Fruit fly (Drosophila melanogaster) whole organism: ENCODE data around the gene CG32276.

Experiments used
- CG8478 ChIP-seq: fragments of >200 bp; optimal IDR thresholded peaks from 2 replicates; lab custom pipeline; 2018; ENCODE audit warnings: inconsistent platforms
- Dll ChIP-seq: fragments of >200 bp; optimal IDR thresholded peaks from 2 replicates; lab custom pipeline; 2017
- EcR ChIP-seq, 2 experiments: fragments of >200 bp; optimal IDR thresholded peaks; 2 replicates each; lab custom pipeline; 2017; ENCODE audit warnings: missing biosample characterization in 2 of 2, missing genetic modification characterization in 2 of 2, missing genetic modification reagents in 2 of 2
- pan ChIP-seq: fragments of >200 bp; optimal IDR thresholded peaks from 2 replicates; lab custom pipeline; 2017
- psq ChIP-seq: fragments of >200 bp; optimal IDR thresholded peaks from 2 replicates; lab custom pipeline; 2017
- usp ChIP-seq: fragments of >200 bp; optimal IDR thresholded peaks from 2 replicates; lab custom pipeline; 2017; ENCODE audit warnings: missing biosample characterization, missing genetic modification characterization, mixed read lengths

CG32276 gene

dm6 chr3L:3206263-3206662, 7.4 kb upstream of the CG32276 start, which contains the start of gene CG33160:
Gene CG33160 (minus strand): TSS chr3L:3206363.
- no peak for TF ChIP-seq usp (GFP tag; lab: Kevin White, UChicago)
- TF ChIP-seq Dll = no peak
- TF ChIP-seq CG8478 (lab: Kevin White, UChicago) = no peak
- TF ChIP-seq EcR (GFP tag; optimal IDR thresholded peaks at IDR 0.05; lab: Kevin White, UChicago) = no peak
- TF ChIP-seq pan (lab: Kevin White, UChicago) = no peak
- TF ChIP-seq psq (lab: Kevin White, UChicago) = no peak

dm6 chr3L:3205349-3205748, 6.5 kb upstream of the CG32276 start, which contains the start of gene CG32277:
Gene CG32277 (minus strand): TSS chr3L:3205449.
- no peak for TF ChIP-seq pan (lab: Kevin White, UChicago)
- no peak for TF ChIP-seq EcR (GFP tag; optimal IDR thresholded peaks at IDR 0.05; lab: Kevin White, UChicago)
- TF ChIP-seq CG8478 (lab: Kevin White, UChicago) = no peak
- no peak for TF ChIP-seq Dll
- no peak for TF ChIP-seq psq (lab: Kevin White, UChicago)

dm6 chr3L:3204348-3204747, 5.5 kb upstream of the CG32276 start, which contains the start of gene CG33159:
Gene CG33159 (minus strand): TSS chr3L:3204448.
- TF ChIP-seq usp (GFP tag; lab: Kevin White, UChicago) (no peak), pan (lab: Kevin White, UChicago) (no peak), psq (lab: Kevin White, UChicago) (no peak), CG8478 (lab: Kevin White, UChicago) (no peak), EcR (GFP tag; optimal IDR thresholded peaks at IDR 0.05; lab: Kevin White, UChicago) (no peak), Dll (no peak)

dm6 chr3L:3203062-3203461, 4.2 kb upstream of the CG32276 start, which contains the start of gene CG32271:
Gene CG32271 (minus strand): TSS chr3L:3203162.
- TF ChIP-seq CG8478 (lab: Kevin White, UChicago) (no peak), usp (GFP tag; lab: Kevin White, UChicago) (no peak), pan (lab: Kevin White, UChicago) (no peak), Dll (no peak), psq (lab: Kevin White, UChicago) (no peak), EcR (GFP tag; optimal IDR thresholded peaks at IDR 0.05; lab: Kevin White, UChicago) (no peak)

dm6 chr3L:3197464-3197863, 1.4 kb downstream of the CG32276 start, which contains the start of gene CG14966:
Gene CG14966 (minus strand): TSS chr3L:3197631.
- TF ChIP-seq pan (lab: Kevin White, UChicago) = no peak

- TF ChIP-seq usp (GFP tag; lab: Kevin White, UChicago) (no peak), psq (lab: Kevin White, UChicago) (no peak), Dll (no peak), pan (lab: Kevin White, UChicago) (no peak), EcR (GFP tag; optimal IDR thresholded peaks at IDR 0.05; lab: Kevin White, UChicago) (no peak), CG8478 (lab: Kevin White, UChicago) (no peak)
These were observed 4.8 kb downstream of the CG32276 start for dm6 chr3L:3194059-3194458.

- TF ChIP-seq pan (lab: Kevin White, UChicago) = no peak
- no peak for TF ChIP-seq EcR (GFP tag; optimal IDR thresholded peaks at IDR 0.05; lab: Kevin White, UChicago)
- TF ChIP-seq Dll = no peak
- no peak for TF ChIP-seq psq (lab: Kevin White, UChicago)
- TF ChIP-seq usp (GFP tag; lab: Kevin White, UChicago) = no peak
- TF ChIP-seq CG8478 (lab: Kevin White, UChicago) = no peak
These were observed 5.9 kb downstream of the CG32276 start, which contains the start of gene Hsp83 for dm6 chr3L:3192912-3193311. Gene Hsp83 (plus strand): TSS chr3L:3192969.

- TF ChIP-seq pan (lab: Kevin White, UChicago) (no peak), psq (lab: Kevin White, UChicago) (no peak), Dll (no peak), EcR (GFP tag; optimal IDR thresholded peaks at IDR 0.05; lab: Kevin White, UChicago) (no peak), usp (GFP tag; lab: Kevin White, UChicago) (no peak), CG8478 (lab: Kevin White, UChicago) (no peak)
These were observed 6.4 kb downstream of the CG32276 start, which contains the start of gene CG14965 for dm6 chr3L:3192333-3192894. Gene CG14965 (minus strand): TSS chr3L:3192491.

- TF ChIP-seq Dll (no peak), pan (lab: Kevin White, UChicago) (no peak), CG8478 (lab: Kevin White, UChicago) (no peak), usp (GFP tag; lab: Kevin White, UChicago) (no peak), psq (lab: Kevin White, UChicago) (no peak), EcR (GFP tag; optimal IDR thresholded peaks at IDR 0.05; lab: Kevin White, UChicago) (no peak)
These were observed 9.2 kb downstream of the CG32276 start, which contains the start of the genes CG42525 and CG14958 for dm6 chr3L:3189647-3190046. Gene CG42525 (minus strand): TSS chr3L:3189747. Gene CG14958 (plus strand): TSS chr3L:3189978.

dm6 chr3L:3187263-3187662, 11.6 kb downstream of the CG32276 start, which contains the start of gene CG14957:
Gene CG14957 (plus strand): TSS chr3L:3187563.
- no peak for TF ChIP-seq pan (lab: Kevin White, UChicago)
- TF ChIP-seq psq (lab: Kevin White, UChicago) = no peak
- TF ChIP-seq CG8478 (lab: Kevin White, UChicago) = no peak
- TF ChIP-seq Dll = no peak
- TF ChIP-seq EcR (GFP tag; optimal IDR thresholded peaks at IDR 0.05; lab: Kevin White, UChicago) = no peak
- TF ChIP-seq usp (GFP tag; lab: Kevin White, UChicago) = no peak

dm6 chr3L:3186364-3186763, 12.5 kb downstream of the CG32276 start, which contains the start of gene CG32284:
Gene CG32284 (plus strand): TSS chr3L:3186664.
- TF ChIP-seq psq (lab: Kevin White, UChicago) (no peak), CG8478 (lab: Kevin White, UChicago) (no peak), EcR (GFP tag; optimal IDR thresholded peaks at IDR 0.05; lab: Kevin White, UChicago) (no peak), pan (lab: Kevin White, UChicago) (no peak), usp (GFP tag; lab: Kevin White, UChicago) (no peak)

dm6 chr3L:3184104-3184503, 14.7 kb downstream of the CG32276 start, which contains the start of gene CG42494:
Gene CG42494 (plus strand): TSS chr3L:3184404.
- no peak for TF ChIP-seq pan (lab: Kevin White, UChicago)
- no peak for TF ChIP-seq CG8478 (lab: Kevin White, UChicago)
- no peak for TF ChIP-seq EcR (GFP tag; optimal IDR thresholded peaks at IDR 0.05; lab: Kevin White, UChicago)
- no peak for TF ChIP-seq Dll
- TF ChIP-seq psq (lab: Kevin White, UChicago) = no peak
- TF ChIP-seq usp (GFP tag; lab: Kevin White, UChicago) = no peak
